Worm (Caenorhabditis elegans): ENCODE data around the gene ZK1055.2.

Gene ZK1055.2

DNA sequence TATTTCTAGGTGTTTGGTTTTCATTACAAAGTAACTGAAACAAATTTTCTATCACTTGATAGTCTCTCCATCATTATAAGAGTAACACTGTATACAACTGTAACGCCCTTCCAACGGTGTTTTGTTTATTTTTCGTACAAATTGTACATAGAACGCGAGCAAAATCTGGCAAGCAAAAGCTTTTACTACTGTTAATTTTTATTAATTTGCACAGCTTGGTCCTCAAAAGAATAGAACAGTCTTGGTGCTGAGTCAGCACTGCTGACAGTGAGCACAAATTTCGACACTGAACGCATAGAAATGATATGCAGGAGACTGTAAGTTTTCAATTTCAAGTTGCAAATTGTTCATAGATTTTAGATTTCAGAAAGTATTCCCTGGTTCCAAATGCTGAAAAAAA, at the start of gene ZK1055.2:
TSS of gene ZK1055.2 (plus strand) at position 301 of the 400 bp plus-strand sequence.
- TF ChIP-seq tab-1 (GFP tag; IDR thresholded peaks at IDR 0.05) (no peak), T22C8.4 (GFP tag; IDR thresholded peaks at IDR 0.05) (no peak), med-1 (GFP tag; optimal IDR thresholded peaks at IDR 0.05; ENCODE audit: insufficient read depth) (no peak), ztf-23 (GFP tag; IDR thresholded peaks at IDR 0.05) (no peak), flt-1 (GFP tag; IDR thresholded peaks at IDR 0.05) (no peak), klf-2 (GFP tag; conservative IDR thresholded peaks at IDR 0.05) (no peak), ref-1 (GFP tag; conservative IDR thresholded peaks at IDR 0.05) (no peak), cog-1 (tag; optimal IDR thresholded peaks at IDR 0.05) (no peak), ztf-29 (GFP tag; IDR thresholded peaks at IDR 0.05) (no peak)

DNA sequence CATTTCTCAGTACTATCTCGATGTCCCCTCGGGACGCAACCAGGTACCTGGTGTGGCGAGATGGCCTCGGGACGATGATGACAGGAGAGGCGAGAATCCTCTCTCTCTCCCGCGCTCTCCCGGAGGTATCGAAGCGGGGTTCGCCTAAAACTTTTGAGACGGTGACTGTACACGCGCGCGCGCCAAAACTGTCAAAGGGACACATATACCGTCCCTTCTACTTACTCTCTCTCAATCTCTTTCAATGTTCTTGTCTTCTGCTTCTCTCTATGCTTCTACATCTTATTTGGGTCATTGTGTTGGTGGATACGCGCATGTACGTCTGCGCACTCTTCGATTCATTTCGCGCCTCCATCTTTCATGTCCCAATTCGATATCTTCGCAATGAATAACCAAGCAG, 48.5 kb upstream of the ZK1055.2 start:
- TF ChIP-seq ref-1 (GFP tag; conservative IDR thresholded peaks at IDR 0.05) = no peak
- no peak for TF ChIP-seq flt-1 (GFP tag; IDR thresholded peaks at IDR 0.05)
- TF ChIP-seq T22C8.4 (GFP tag; IDR thresholded peaks at IDR 0.05) = no peak
- no peak for TF ChIP-seq med-1 (GFP tag; optimal IDR thresholded peaks at IDR 0.05; ENCODE audit: insufficient read depth)
- TF ChIP-seq ztf-23 (GFP tag; IDR thresholded peaks at IDR 0.05) = 0 out of 2 replicates have a peak, but pooled peaks have one; percentile 19
- TF ChIP-seq cog-1 (tag; optimal IDR thresholded peaks at IDR 0.05) = peak; percentile 21
- TF ChIP-seq klf-2 (GFP tag; conservative IDR thresholded peaks at IDR 0.05) = no peak

DNA sequence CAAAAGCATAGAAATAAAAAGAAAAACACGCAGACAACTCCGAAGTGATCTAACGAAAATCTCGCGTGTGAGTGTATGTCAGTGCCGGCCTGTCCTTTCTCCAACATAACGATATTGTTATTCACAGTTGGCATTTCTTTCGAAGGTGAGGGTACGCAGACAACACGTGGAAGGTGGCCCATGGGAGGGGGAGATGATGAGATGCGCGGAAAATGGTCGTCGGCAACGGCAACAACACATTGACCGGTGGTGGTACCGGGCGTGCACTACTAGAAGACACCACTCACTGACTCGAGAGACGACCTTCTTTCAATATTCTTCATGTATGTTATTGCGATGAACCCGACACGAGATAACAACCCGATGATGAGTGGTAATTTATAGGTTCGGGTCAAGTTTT, 45.4 kb upstream of the ZK1055.2 start:
- TF ChIP-seq klf-2 (GFP tag; conservative IDR thresholded peaks at IDR 0.05) (no peak), flt-1 (GFP tag; IDR thresholded peaks at IDR 0.05) (0 out of 2 replicates have a peak, but pooled peaks have one; percentile 6)

- TF ChIP-seq ztf-29 (GFP tag; IDR thresholded peaks at IDR 0.05) = no peak
Observed at ce11 chrV:6546450-6547171, 43.8 kb upstream of the ZK1055.2 start, which contains the start of gene dre-1. dre-1 (minus strand) TSS chrV:6546500.

DNA sequence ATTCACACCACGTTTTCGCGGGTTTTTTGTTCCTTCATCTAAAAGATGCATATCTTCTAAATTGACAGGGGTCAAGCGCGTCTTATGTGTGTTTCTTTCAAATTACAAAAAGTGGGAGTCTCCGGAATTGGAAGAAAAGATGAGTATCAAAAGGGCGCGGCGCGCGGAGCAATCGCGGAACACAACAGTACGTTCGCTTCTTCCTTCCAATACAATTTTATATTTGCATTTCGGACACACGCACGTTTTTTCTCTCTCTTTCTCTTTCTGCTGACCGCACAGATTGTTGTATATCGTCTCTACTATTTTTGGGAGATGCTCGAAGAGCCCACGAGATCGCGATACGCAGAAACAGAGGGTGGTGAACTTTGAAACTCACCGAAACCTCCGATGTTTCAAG, 42.1 kb upstream of the ZK1055.2 start:
- TF ChIP-seq med-1 (GFP tag; optimal IDR thresholded peaks at IDR 0.05; ENCODE audit: insufficient read depth) (no peak), klf-2 (GFP tag; conservative IDR thresholded peaks at IDR 0.05) (no peak), ztf-23 (GFP tag; IDR thresholded peaks at IDR 0.05) (no peak), T22C8.4 (GFP tag; IDR thresholded peaks at IDR 0.05) (no peak), flt-1 (GFP tag; IDR thresholded peaks at IDR 0.05) (no peak), tab-1 (GFP tag; IDR thresholded peaks at IDR 0.05) (no peak), cog-1 (tag; optimal IDR thresholded peaks at IDR 0.05) (no peak), ref-1 (GFP tag; conservative IDR thresholded peaks at IDR 0.05) (no peak), ztf-29 (GFP tag; IDR thresholded peaks at IDR 0.05) (no peak)

ce11 chrV:6549148-6549547, 41.2 kb upstream of the ZK1055.2 start, which contains the start of gene K04A8.20:
K04A8.20 (plus strand) TSS chrV:6549448.
- TF ChIP-seq ztf-23 (GFP tag; IDR thresholded peaks at IDR 0.05) = no peak
- no peak for TF ChIP-seq cog-1 (tag; optimal IDR thresholded peaks at IDR 0.05)
- no peak for TF ChIP-seq klf-2 (GFP tag; conservative IDR thresholded peaks at IDR 0.05)

DNA sequence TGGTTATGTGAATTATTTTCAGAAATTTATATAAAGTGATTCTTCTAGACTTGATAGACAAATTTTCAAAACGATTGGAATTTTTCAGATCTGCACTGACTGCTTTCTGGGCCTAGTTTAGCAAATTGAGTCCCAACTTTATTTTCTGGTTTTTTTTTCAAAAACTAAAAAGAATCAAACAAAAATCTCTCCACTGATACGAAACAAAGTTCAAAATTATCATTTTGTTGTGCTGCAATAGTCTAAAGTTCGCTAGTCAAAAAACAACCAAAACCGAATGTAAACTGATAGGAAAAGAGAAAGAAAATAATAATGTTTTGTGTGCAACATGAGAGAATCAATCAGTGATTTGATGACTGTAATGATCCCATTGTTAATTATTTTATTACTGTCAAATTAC, 40.5 kb upstream of the ZK1055.2 start, which contains the start of gene lipl-4:
TSS of gene lipl-4 (plus strand) at position 301 of the 400 bp plus-strand sequence.
- TF ChIP-seq ztf-23 (GFP tag; IDR thresholded peaks at IDR 0.05) = no peak
- TF ChIP-seq klf-2 (GFP tag; conservative IDR thresholded peaks at IDR 0.05) = no peak
- no peak for TF ChIP-seq cog-1 (tag; optimal IDR thresholded peaks at IDR 0.05)
- no peak for TF ChIP-seq flt-1 (GFP tag; IDR thresholded peaks at IDR 0.05)
- TF ChIP-seq ref-1 (GFP tag; conservative IDR thresholded peaks at IDR 0.05) = no peak
- TF ChIP-seq T22C8.4 (GFP tag; IDR thresholded peaks at IDR 0.05) = no peak
- TF ChIP-seq med-1 (GFP tag; optimal IDR thresholded peaks at IDR 0.05; ENCODE audit: insufficient read depth) = no peak
- TF ChIP-seq ztf-29 (GFP tag; IDR thresholded peaks at IDR 0.05) = no peak
- no peak for TF ChIP-seq tab-1 (GFP tag; IDR thresholded peaks at IDR 0.05)

DNA sequence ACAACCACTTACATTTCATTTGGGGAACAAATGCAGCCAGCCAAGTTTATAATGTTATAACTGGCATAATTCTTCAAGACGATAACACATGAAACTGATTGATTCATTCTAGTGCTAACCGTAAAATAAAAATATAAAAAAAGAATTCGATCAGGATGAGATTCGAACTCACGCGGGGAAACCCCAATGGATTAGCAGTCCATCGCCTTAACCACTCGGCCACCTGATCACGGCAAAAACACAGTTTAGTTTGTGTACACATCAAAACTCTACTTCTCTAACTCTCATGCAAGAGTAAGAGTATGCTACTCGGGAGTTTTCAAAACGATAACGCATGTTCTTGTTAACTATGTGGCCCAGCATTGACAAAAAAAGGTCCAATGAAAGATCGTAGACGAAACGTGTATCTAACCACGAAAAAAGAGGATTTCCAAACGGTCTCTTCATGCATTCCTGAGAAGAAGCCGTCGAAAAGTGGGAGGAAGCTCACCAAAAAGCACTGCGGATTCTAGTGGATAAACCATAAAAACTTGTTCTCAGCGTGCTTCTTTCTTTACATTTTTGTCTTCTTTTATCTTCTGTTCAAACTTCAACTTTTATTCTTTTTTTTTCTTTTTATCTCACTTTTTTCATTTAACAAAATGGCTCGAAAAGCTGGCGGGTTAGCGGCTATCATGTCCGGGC, 38.5 kb upstream of the ZK1055.2 start, which contains the start of gene twk-10:
TSS of gene twk-10 (plus strand) at position 634 of the 684 bp plus-strand sequence.
- no peak for TF ChIP-seq klf-2 (GFP tag; conservative IDR thresholded peaks at IDR 0.05)
- peak; percentile 51; the same call in 1 of the 2 replicates for TF ChIP-seq ref-1 (GFP tag; conservative IDR thresholded peaks at IDR 0.05)
- TF ChIP-seq ztf-23 (GFP tag; IDR thresholded peaks at IDR 0.05) = no peak
- 0 out of 2 replicates have a peak, but pooled peaks have one; percentile 57 for TF ChIP-seq tab-1 (GFP tag; IDR thresholded peaks at IDR 0.05)
- peak; percentile 60; the same call in 1 of the 2 replicates for TF ChIP-seq flt-1 (GFP tag; IDR thresholded peaks at IDR 0.05)

- TF ChIP-seq T22C8.4 (GFP tag; IDR thresholded peaks at IDR 0.05) = no peak
- TF ChIP-seq ref-1 (GFP tag; conservative IDR thresholded peaks at IDR 0.05) = no peak
- TF ChIP-seq klf-2 (GFP tag; conservative IDR thresholded peaks at IDR 0.05) = no peak
- no peak for TF ChIP-seq tab-1 (GFP tag; IDR thresholded peaks at IDR 0.05)
- TF ChIP-seq med-1 (GFP tag; optimal IDR thresholded peaks at IDR 0.05; ENCODE audit: insufficient read depth) = no peak
- no peak for TF ChIP-seq ztf-23 (GFP tag; IDR thresholded peaks at IDR 0.05)
- no peak for TF ChIP-seq flt-1 (GFP tag; IDR thresholded peaks at IDR 0.05)
- TF ChIP-seq cog-1 (tag; optimal IDR thresholded peaks at IDR 0.05) = no peak
- TF ChIP-seq ztf-29 (GFP tag; IDR thresholded peaks at IDR 0.05) = no peak
Observed at ce11 chrV:6554308-6554707, 36.1 kb upstream of the ZK1055.2 start, which contains the start of gene K04A8.19. K04A8.19 (minus strand) TSS chrV:6554408.

DNA sequence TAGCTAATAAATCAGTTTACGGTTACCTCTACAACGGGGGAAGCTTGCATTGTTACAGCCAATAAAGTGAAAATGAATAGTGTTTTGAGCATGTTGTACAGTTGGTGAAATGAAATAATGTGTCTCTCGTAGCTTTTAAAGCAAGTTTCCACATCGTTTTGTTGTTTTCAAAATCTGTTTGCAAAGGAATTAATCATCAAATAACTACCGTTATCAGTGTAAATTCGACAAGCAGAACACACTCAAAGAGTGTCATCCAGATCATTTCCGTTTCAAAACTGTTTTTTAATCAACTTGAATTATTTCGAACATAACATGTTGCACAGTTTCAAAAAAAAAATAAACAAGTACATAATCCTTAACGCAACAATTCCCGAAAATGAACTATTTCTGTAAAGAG, 33.3 kb upstream of the ZK1055.2 start, which contains the start of gene spp-27:
TSS of gene spp-27 (minus strand) at position 101 of the 400 bp plus-strand sequence.
- no peak for TF ChIP-seq T22C8.4 (GFP tag; IDR thresholded peaks at IDR 0.05)
- no peak for TF ChIP-seq flt-1 (GFP tag; IDR thresholded peaks at IDR 0.05)
- TF ChIP-seq med-1 (GFP tag; optimal IDR thresholded peaks at IDR 0.05; ENCODE audit: insufficient read depth) = no peak
- no peak for TF ChIP-seq ztf-29 (GFP tag; IDR thresholded peaks at IDR 0.05)

All from whole organism, midembryonic.